Worm (Caenorhabditis elegans) whole organism, dauer: ENCODE results near the gene C25H3.15.

Experiments
- unc-62 ChIP-seq: sonication (generic microtip); optimal IDR thresholded peaks from 2 replicates; lab custom pipeline; 2017; ENCODE audit warnings: missing biosample characterization, missing genetic modification reagents, missing genetic modification characterization

C25H3.15 gene

DNA sequence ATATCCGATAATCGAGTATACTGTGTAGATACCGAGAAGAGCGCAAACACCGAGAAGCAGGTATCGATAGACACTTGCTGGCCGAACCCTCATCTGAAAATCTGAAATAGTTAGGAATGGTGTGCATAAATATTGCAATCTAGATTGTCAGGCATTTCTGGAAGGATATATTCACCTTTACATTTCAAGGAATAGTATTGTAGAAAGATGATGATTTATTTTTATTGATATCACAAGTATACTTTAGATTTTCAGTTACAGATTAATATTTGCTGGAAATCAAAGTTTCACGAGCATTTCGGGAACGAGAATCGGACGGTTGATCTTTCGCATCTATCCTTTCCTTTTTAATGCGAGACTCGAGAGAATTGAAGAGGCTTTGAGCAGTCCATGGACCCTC is 5.5 kb upstream of the C25H3.15 start, which contains the start of gene fut-3:
Gene fut-3, minus strand, starts transcription at position 101 of the 400 bp plus-strand sequence.
- no peak for TF ChIP-seq unc-62 (GFP tag; lab: Kevin White, UChicago)

DNA sequence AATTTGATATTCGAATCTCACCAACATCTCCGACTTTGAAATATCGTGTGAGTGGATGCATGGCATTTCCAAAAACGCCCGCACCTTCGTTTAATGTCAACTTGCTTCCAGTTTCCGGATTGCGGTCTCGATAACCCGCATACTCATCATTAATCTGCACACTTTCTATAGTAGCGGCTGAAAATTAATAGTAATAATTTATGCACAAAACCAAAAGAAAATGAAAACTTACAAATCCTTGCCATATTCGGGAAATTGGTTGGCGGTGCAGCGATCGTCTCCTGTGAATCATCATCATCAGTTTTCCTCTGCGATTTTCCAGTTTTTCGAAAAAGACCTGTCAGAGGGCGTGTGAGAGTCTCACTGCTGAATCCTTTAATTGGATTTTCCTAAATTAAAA is 5.0 kb upstream of the C25H3.15 start:
- TF ChIP-seq unc-62 (GFP tag; lab: Kevin White, UChicago): no peak

DNA sequence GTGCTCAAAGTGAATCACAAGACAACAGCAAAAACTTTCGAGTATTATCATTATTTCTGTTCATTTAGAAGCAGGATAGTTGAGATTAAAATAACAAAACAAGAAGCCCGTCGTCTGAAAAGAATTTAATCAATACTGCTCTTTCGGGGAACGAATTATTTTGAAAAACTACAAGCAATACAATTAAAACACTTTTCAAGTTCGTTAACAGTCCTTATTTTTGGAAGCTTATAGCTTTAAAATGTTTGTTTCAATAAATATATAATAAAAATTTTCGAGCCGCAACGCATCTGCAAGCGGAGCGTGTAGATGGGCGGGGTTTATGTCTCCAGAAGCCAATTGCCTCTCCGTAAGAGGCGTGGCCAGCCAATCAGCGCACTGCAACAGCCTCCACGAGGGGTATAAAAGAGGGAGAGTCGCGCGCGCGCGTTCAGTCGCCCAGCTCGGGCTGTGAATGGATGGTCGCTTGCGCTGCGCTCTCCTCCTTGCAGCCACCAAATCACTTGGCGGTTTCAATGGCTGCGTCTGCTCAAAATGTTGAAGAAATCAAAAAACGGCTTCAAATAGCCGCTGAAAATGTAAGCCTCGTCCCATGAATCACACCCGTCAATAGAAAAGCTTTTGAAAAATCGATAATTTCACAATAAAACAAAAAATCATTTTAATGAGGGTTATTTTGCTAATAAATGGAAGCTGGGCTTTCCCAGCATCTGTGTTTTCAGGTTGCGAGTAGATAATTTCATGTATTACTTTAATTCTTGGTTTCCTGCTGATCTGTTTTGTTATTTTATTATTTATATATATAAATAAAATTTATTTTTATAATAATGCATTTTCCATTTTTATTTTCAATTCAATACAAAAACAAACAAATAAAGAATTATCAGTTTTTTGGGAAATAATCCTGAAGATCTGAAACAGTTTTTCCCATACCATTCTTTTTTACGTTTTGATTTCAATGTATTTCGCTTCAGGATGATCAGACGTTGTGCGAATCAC is 4.1 kb upstream of the C25H3.15 start, which contains the start of the genes ift-43 and mdt-26:
Gene ift-43, minus strand, starts transcription at position 51 of the 999 bp plus-strand sequence.
Gene mdt-26, plus strand, starts transcription at position 446 of the 999 bp plus-strand sequence.
- TF ChIP-seq unc-62 (GFP tag; lab: Kevin White, UChicago): no peak

DNA sequence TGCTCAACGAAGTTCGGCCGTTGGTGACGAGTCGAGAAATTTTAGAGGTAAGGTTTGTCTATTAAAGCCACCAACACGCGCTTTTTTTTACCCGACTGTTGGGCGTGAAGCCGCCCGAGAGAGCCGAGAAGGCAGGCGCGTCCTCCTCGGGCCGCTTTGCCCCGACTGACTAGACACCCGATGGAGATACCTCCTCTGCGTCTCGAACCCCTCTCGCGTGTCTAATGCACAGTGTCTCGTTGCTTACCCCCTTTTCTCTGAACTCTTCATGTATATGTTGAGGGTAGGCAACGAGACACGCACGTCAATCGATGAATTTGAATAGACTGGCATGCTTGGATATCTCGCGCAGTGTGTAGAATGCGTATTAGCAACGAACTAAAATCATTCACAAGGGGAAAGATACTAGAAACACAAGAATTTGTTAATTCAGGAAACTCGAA is 3.4 kb upstream of the C25H3.15 start:
- TF ChIP-seq unc-62 (GFP tag; lab: Kevin White, UChicago): no peak

DNA sequence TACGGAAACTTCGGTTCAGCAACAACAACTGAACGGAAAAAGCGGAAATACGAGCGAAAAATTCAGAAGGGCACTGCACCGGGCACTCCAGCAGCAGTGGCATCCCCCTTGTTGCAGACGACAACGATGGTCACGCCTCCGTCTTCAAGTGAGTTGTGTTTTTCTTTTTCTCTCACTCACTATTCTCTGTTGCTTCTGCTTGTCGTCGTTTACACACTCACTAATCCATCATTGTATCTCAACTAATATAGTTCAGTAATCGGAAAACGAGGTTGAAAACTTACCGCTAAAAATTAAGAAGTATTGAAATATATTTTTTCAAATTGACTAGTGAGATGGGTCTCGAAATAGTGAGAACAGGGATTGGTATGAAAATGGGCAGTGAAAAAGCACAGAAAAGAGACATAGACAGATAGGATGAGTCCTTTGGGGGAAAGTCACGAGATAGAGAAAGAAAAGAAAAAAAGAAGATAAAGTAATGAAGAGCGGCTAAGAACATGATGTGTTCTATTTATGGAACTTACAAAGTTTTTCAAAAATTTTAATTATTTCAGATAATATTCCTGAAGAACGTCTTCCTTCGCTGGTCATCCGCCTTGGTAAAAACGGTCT is 1.8 kb upstream of the C25H3.15 start:
- TF ChIP-seq unc-62 (GFP tag; lab: Kevin White, UChicago): no peak

DNA sequence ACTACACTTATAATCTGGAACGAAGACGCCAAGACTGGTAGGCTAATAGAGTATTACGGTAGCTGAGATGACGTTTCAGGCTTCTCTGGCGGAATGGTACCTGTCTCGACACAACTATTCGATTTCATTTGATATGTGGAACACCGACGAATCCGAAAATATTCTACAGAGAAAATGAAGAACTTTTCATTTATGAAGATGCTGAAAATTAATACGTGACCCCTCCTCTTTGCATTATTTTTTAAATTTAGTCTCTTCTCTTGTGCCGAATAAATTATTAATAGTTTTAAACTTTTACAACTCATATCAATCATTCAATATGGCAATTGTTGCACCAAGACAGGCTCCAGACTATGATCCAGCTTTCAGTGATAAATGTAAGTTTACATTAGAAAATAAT is 862 bp downstream of the C25H3.15 start, which contains the start of gene C25H3.16:
Gene C25H3.16, plus strand, starts transcription at position 301 of the 400 bp plus-strand sequence.
- no peak for TF ChIP-seq unc-62 (GFP tag; lab: Kevin White, UChicago)

DNA sequence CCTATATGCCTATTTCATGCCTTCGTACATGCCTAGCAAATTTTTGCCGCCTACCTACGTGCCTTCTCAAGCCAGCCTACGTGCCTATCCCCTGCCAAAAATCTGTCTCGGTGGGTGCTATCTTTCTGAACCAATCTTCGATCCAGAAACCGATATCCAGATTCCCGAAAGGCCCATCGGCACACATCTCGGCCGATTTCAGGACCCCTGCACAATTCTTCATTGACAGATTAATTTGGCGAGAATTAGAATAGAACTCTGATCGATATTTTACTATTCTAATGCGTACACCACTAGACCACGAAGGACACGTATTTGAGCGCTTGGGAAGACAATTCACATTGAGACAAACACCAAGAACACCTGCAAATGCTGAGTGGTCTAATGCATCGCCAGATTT is 2.4 kb downstream of the C25H3.15 start:
- TF ChIP-seq unc-62 (GFP tag; lab: Kevin White, UChicago): no peak

DNA sequence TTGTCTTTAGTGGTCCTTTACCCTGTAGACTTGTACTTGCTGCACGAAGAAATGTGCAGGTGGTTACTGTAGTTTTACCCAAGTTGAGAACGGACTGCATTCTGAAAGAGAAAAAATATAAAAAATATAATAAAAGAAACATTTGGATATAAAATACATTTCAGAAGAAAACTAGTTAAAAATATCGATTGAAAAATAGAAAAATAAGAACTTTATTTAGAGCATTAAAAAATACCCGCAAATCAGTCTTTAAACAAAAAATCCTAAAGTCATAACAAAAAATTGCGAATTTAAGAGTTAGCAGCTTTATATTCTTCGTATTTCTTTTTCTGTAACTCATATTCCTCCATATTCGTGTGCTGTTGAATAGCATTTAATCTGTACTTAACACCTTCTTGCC is 3.7 kb downstream of the C25H3.15 start, which contains the start of gene C25H3.7:
Gene C25H3.7, minus strand, starts transcription at position 101 of the 400 bp plus-strand sequence.
- TF ChIP-seq unc-62 (GFP tag; lab: Kevin White, UChicago): no peak

DNA sequence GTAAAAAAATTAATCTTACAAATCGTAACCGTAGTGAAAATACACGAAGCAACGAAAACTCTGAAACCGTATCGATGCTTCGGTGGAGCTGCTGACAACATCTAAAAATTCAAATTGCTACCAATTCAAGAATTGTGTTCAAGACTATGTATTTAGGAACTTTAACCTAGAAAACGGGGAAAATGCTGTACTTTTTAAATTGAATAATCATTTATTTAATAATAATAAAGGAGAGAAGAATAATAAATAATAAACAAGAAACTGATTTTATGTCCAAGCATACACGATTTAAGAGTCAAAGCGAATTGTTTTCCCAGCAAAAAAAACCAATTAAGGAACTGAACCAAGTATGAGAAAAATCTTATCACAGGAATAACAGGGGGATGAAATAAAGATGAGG is 4.5 kb downstream of the C25H3.15 start, which contains the start of gene C25H3.17:
Gene C25H3.17, minus strand, starts transcription at position 101 of the 400 bp plus-strand sequence.
- TF ChIP-seq unc-62 (GFP tag; lab: Kevin White, UChicago): no peak

DNA sequence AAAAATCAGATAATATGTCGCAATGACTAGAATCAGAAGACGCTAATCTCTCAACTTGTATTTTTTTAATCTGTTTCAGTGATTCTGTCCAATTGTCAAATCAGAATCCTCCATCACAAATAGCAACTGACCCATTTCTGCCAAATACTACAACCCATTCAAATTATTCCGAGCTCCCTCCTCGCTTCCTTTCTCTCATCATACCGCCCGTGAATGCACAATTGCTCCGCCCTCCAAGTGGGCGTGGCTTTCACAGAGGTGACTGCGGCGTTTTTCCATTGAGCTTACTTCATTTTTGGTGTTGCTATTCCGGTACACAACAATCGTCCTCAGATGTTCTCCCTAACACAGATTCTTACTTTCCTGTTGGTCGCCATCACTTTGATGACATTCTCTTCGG is 15.6 kb downstream of the C25H3.15 start, which contains the start of gene flp-27:
Gene flp-27, plus strand, starts transcription at position 301 of the 400 bp plus-strand sequence.
- no peak for TF ChIP-seq unc-62 (GFP tag; lab: Kevin White, UChicago)

DNA sequence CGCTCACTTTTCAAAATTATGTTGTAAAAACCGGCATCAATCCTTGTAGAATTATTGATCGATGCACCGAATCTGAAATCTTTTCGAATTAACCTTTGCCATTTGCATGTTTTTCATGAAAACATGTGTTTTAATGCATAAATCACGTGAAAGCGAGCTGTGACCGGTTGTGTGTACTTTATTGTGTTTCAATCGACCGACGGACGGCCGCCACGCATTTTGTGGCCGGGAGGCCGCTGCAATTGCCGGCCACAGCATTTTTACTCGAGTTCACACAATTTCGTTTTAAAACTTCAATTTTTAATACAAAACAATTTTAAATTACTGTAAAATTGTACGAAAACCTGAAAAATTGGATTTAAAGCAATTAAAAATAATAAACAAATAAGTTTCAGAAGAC is 23.8 kb downstream of the C25H3.15 start, which contains the start of gene C25H3.11:
Gene C25H3.11, minus strand, starts transcription at position 82 of the 400 bp plus-strand sequence.
- TF ChIP-seq unc-62 (GFP tag; lab: Kevin White, UChicago): no peak

DNA sequence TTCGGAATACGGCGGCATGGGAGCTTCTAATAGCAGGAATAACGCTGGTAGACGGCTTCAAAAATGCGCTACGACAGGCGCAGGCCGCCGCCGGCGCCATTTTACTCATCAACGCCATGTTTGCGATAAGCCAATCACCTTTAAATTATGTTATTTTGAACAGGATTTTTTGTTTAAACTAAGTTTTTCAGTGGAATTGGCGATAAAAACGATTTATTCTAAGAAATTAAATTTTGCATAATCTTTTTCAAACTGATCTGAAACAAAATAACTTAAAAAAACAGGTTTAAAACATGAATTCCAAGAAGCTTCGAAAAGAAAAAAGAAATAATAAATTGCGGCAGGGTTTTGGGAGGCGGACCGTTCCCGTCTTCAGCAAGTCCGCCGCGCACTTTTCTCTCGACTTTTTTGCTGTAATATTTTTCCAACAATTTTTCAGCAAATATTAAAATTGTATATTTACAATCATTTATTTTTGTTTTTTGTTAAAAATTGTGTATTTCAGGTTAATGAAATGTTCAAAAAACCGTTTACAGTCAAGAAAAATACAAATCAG is 26.2 kb downstream of the C25H3.15 start, which contains the start of the genes ndub-5 and eif-2D:
Gene ndub-5, minus strand, starts transcription at position 138 of the 556 bp plus-strand sequence.
Gene eif-2D, plus strand, starts transcription at position 506 of the 556 bp plus-strand sequence.
- TF ChIP-seq unc-62 (GFP tag; lab: Kevin White, UChicago): no peak

DNA sequence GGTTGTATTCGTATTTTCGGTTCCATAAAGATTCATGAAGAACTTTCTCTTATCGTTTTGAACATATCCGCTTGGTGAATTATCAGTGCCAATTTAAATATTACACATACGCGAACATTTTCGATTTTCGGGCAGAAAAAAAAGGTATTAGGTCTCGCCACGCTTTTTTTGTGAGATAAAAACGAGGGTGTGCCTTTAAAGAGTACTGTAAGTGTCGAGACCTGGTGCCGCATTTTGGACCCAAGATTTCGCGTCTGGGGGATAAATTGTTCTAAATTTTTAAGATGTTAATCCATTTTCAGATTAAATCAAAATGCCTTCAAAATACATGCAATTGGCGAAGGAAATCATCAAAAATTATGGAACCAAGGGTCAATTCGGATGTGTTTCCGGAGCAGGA is 28.8 kb downstream of the C25H3.15 start, which contains the start of gene C25H3.3:
Gene C25H3.3, plus strand, starts transcription at position 301 of the 400 bp plus-strand sequence.
- no peak for TF ChIP-seq unc-62 (GFP tag; lab: Kevin White, UChicago)

DNA sequence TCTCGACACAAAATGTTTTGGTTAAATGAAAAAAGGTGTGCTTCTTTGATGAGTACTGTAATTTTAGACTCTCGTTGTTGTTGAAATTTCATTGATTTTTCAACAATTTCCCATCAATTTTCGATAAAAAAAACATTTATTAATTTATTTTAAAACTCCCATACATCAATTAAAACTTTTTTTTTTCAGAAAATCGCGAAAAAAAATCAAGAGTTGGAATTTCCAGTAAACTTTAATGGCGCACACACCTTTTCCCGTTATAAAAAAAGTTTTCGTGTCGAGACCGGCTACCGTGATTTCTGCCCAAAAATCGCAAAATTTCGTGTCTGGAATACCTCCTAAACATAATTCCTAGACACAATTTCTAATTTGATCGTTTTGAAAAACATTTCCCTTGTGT is 29.7 kb downstream of the C25H3.15 start, which contains the start of gene C25H3.14:
Gene C25H3.14, plus strand, starts transcription at position 301 of the 400 bp plus-strand sequence.
- no peak for TF ChIP-seq unc-62 (GFP tag; lab: Kevin White, UChicago)

DNA sequence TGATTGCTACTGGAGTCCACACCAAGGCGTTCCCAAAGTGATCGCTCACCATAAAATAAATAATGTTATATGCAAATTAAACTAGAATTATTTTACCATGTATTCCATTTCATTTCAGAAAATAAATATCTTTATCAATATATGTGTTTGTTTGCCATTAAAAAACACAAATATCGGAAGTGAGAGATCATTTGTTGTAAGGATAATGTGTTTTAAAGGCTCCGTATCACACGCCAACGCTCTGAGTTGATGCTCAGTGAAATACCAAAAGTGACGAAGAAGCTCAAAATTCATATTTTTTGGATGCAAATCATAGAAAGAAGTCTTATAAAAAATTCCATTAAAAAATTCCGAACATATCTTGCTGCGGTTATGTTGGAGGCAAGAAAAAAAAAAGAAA is 31.1 kb downstream of the C25H3.15 start:
- no peak for TF ChIP-seq unc-62 (GFP tag; lab: Kevin White, UChicago)
